Fruit fly (Drosophila melanogaster) whole organism, adult: Measurements from ENCODE around the gene CG3009.

Experiments used
- CG11617 ChIP-seq: fragments of 200-800 bp; sonication (Bioruptor generic); optimal IDR thresholded peaks from 2 replicates; lab custom pipeline; 2017; ENCODE audit warnings: mild to moderate bottlenecking, missing biosample characterization, missing genetic modification reagents, missing genetic modification characterization
- CG12768 ChIP-seq: fragments of 200-800 bp; sonication (Bioruptor generic); optimal IDR thresholded peaks from 2 replicates; lab custom pipeline; 2017; ENCODE audit warnings: missing biosample characterization, missing genetic modification characterization, mild to moderate bottlenecking, moderate library complexity, missing genetic modification reagents
- CG14711 ChIP-seq: fragments of 200-800 bp; sonication (Bioruptor generic); optimal IDR thresholded peaks from 2 replicates; lab custom pipeline; 2018; ENCODE audit warnings: missing biosample characterization, mild to moderate bottlenecking, missing genetic modification characterization, moderate library complexity
- CG1620 ChIP-seq: fragments of 200-800 bp; sonication (Bioruptor generic); optimal IDR thresholded peaks from 2 replicates; lab custom pipeline; 2016; ENCODE audit warnings: missing biosample characterization, missing genetic modification characterization
- CG33017 ChIP-seq: fragments of 200-800 bp; sonication (Bioruptor generic); optimal IDR thresholded peaks from 2 replicates; lab custom pipeline; 2018; ENCODE audit warnings: missing biosample characterization, mild to moderate bottlenecking, missing genetic modification characterization, moderate library complexity
- CG5204 ChIP-seq: fragments of 200-800 bp; sonication (Bioruptor generic); optimal IDR thresholded peaks from 2 replicates; lab custom pipeline; 2016; ENCODE audit warnings: missing biosample characterization, missing genetic modification characterization
- CG7045 ChIP-seq: fragments of 200-800 bp; sonication (Bioruptor generic); optimal IDR thresholded peaks from 2 replicates; lab custom pipeline; 2017; ENCODE audit warnings: missing biosample characterization, mild to moderate bottlenecking, missing genetic modification characterization
- CG7101 ChIP-seq: fragments of 200-800 bp; sonication (Bioruptor generic); optimal IDR thresholded peaks from 2 replicates; lab custom pipeline; 2018; ENCODE audit warnings: missing biosample characterization, mild to moderate bottlenecking, missing genetic modification characterization, moderate library complexity
- Clk ChIP-seq: fragments of 200-800 bp; sonication (Bioruptor generic); optimal IDR thresholded peaks from 2 replicates; lab custom pipeline; 2017; ENCODE audit warnings: missing biosample characterization, missing genetic modification characterization
- Crg-1 ChIP-seq: fragments of 200-800 bp; sonication (Bioruptor generic); optimal IDR thresholded peaks from 2 replicates; lab custom pipeline; 2016; ENCODE audit warnings: missing biosample characterization, missing genetic modification characterization
- Hr96 ChIP-seq: fragments of 200-800 bp; sonication (Bioruptor generic); optimal IDR thresholded peaks from 2 replicates; lab custom pipeline; 2016; ENCODE audit warnings: missing biosample characterization, missing genetic modification characterization
- Mnt ChIP-seq: fragments of 200-800 bp; sonication (Bioruptor generic); optimal IDR thresholded peaks from 2 replicates; lab custom pipeline; 2016; ENCODE audit warnings: missing biosample characterization, mild to moderate bottlenecking, missing genetic modification characterization
- bab1 ChIP-seq: fragments of 200-800 bp; sonication (Bioruptor generic); optimal IDR thresholded peaks from 3 replicates; lab custom pipeline; 2019; ENCODE audit warnings: missing biosample characterization, mild to moderate bottlenecking, missing genetic modification characterization, moderate library complexity
- cic ChIP-seq: fragments of 200-800 bp; sonication (Bioruptor generic); optimal IDR thresholded peaks from 2 replicates; lab custom pipeline; 2017; ENCODE audit warnings: missing biosample characterization, mild to moderate bottlenecking, missing genetic modification characterization, moderate library complexity
- cnc ChIP-seq, 2 experiments: fragments of >200 bp; optimal IDR thresholded peaks; 2 replicates each; lab custom pipeline; 2017
- kay ChIP-seq: fragments of 200-800 bp; sonication (Bioruptor generic); peaks from one replicate; lab custom pipeline; 2016; ENCODE audit warnings: missing biosample characterization, missing genetic modification characterization, borderline replicate concordance
- ovo ChIP-seq: fragments of 200-800 bp; sonication (Bioruptor generic); optimal IDR thresholded peaks from 2 replicates; lab custom pipeline; 2016; ENCODE audit warnings: missing biosample characterization, missing genetic modification characterization
- pad ChIP-seq: fragments of 200-800 bp; sonication (Bioruptor generic); optimal IDR thresholded peaks from 3 replicates; lab custom pipeline; 2017; ENCODE audit warnings: missing biosample characterization, missing genetic modification characterization, mild to moderate bottlenecking, moderate library complexity, missing genetic modification reagents
- tj ChIP-seq: fragments of 200-800 bp; sonication (Bioruptor generic); optimal IDR thresholded peaks from 3 replicates; lab custom pipeline; 2017; ENCODE audit warnings: missing biosample characterization, mild to moderate bottlenecking, missing genetic modification characterization, moderate library complexity
- toe ChIP-seq: fragments of 200-800 bp; sonication (Bioruptor generic); optimal IDR thresholded peaks from 2 replicates; lab custom pipeline; 2016; ENCODE audit warnings: missing biosample characterization, missing genetic modification characterization

The CG3009 gene

DNA sequence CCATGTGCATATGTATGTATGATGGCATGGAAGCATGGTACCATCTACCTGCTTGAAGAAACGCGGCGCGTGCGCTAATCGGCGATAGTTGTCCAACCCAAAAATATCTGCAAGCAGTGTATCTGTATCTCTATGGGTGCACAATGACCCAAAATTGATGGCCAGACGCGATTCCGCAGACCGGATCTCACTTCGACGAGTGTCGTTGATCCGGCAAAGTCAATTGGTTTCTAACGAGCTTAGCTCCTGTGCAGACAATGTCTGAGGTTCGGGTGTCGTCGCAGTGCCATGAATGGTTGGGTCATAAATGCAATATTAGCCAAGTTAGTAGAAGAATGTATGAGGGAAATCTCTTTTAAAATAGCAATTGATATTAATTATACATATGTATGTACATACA lies 52.9 kb downstream of the CG3009 start:
- TF ChIP-seq ovo (no peak), toe (GFP tag; lab: Kevin White, UChicago) (no peak), CG12768 (GFP tag; lab: Kevin White, UChicago) (no peak), bab1 (no peak), Hr96 (no peak), CG33017 (no peak), cnc (optimal IDR thresholded peaks at IDR 0.05; lab: Kevin White, UChicago) (no peak), tj (GFP tag; lab: Kevin White, UChicago) (no peak), Clk (GFP tag; lab: Kevin White, UChicago) (no peak), CG11617 (GFP tag; lab: Kevin White, UChicago) (no peak), Crg-1 (no peak), CG5204 (GFP tag; lab: Kevin White, UChicago) (no peak), Mnt (GFP tag; lab: Kevin White, UChicago) (no peak), CG7101 (no peak)

DNA sequence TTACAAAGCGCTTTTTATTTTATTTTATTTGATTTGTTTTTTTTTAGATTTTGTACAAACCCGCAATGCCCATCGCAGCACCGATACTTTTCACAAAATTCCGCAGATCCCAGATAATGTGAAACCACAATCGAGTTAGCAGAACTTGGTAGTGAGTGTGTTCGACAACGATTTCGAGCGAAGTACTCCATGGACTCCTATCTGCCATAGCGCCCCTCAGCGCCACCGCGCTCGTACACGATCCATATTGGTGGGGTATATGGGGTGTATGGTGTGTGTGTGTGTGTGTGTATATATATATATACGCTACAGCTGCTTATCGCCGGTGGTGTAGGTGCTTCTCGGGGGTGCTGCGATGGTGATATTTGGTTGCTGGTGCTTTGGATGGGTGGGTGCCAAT lies 54.0 kb downstream of the CG3009 start:
- TF ChIP-seq kay (GFP tag; lab: Kevin White, UChicago) (peak; percentile 53), Mnt (GFP tag; lab: Kevin White, UChicago) (peak; percentile 6), CG7101 (peak; percentile 25), CG1620 (no peak), cic (GFP tag; lab: Kevin White, UChicago) (peak; percentile 11)

DNA sequence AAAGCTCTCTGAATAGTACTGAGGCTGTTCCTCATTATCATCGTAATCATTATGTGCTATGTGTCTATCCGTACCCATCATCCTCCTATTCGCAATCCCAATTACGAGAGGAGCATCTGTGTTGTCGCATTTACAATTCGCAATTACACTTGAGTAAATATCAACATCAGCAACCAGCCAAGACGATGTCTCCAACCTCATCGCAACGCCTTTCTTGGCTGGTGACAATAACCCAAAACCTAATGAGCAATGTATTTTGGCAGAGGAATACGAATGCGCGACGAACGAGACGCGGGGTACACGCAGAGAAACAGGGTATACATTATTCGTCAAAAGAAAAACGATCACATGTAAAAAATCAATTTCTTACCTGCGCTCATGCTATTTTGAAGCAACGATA lies 56.0 kb downstream of the CG3009 start:
- no peak for TF ChIP-seq cic (GFP tag; lab: Kevin White, UChicago)
- peak; percentile 18 for TF ChIP-seq CG7045 (GFP tag; lab: Kevin White, UChicago)
- peak; percentile 35 for TF ChIP-seq Mnt (GFP tag; lab: Kevin White, UChicago)
- TF ChIP-seq toe (GFP tag; lab: Kevin White, UChicago), result peak; percentile 22
- peak; percentile 67 for TF ChIP-seq CG7101
- no peak for TF ChIP-seq CG12768 (GFP tag; lab: Kevin White, UChicago)
- TF ChIP-seq CG1620, result peak; percentile 28
- peak; percentile 28 for TF ChIP-seq ovo
- TF ChIP-seq Hr96, result no peak
- peak; percentile 24 for TF ChIP-seq CG14711 (tag; lab: Kevin White, UChicago)
- peak; percentile 28 for TF ChIP-seq pad (GFP tag; lab: Kevin White, UChicago)
- TF ChIP-seq Crg-1, result peak; percentile 70
- TF ChIP-seq tj (GFP tag; lab: Kevin White, UChicago), result peak; percentile 9
- TF ChIP-seq Clk (GFP tag; lab: Kevin White, UChicago), result no peak

DNA sequence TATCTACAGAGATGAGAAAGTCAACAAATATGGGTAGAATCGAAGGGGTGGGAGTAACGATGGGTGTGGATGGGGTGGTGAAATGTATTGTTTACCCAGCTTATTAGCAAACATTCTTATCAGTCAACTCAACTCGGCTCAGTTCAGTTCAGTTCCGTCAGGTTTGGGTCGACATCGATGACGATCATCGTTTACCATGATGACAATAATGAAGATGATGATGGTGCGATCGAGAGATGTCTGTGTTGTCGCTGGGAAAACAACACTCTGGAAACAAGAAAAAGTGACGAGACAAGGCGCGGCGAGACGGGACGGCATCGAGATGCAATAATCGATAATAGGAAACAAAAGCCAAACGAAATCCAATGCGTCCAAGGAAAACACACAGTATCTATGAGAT lies 56.8 kb downstream of the CG3009 start:
- TF ChIP-seq Hr96 (no peak), CG7101 (peak; percentile 11), CG12768 (GFP tag; lab: Kevin White, UChicago) (no peak), ovo (peak; percentile 18)
